Fruit fly (Drosophila melanogaster) whole organism, embryonic: ENCODE data around the gene CG12118.

Experiments used
- BEAF-32 ChIP-seq: fragments of 200-800 bp; sonication (Bioruptor generic); optimal IDR thresholded peaks from 3 replicates; lab custom pipeline; 2017; ENCODE audit warnings: missing biosample characterization, missing genetic modification characterization, mild to moderate bottlenecking, moderate library complexity, missing genetic modification reagents
- CG10267 ChIP-seq: fragments of 200-800 bp; sonication (Bioruptor generic); optimal IDR thresholded peaks from 2 replicates; lab custom pipeline; 2018; ENCODE audit warnings: missing biosample characterization, mild to moderate bottlenecking, missing genetic modification characterization, moderate library complexity
- CG10654 ChIP-seq: fragments of 200-800 bp; sonication (Bioruptor generic); optimal IDR thresholded peaks from 2 replicates; lab custom pipeline; 2016; ENCODE audit warnings: missing biosample characterization, missing genetic modification characterization
- CG11398 ChIP-seq: fragments of 200-800 bp; sonication (Bioruptor generic); optimal IDR thresholded peaks from 2 replicates; lab custom pipeline; 2016; ENCODE audit warnings: missing biosample characterization, missing genetic modification characterization
- CG12104 ChIP-seq: fragments of 200-800 bp; sonication (Bioruptor generic); optimal IDR thresholded peaks from 3 replicates; lab custom pipeline; 2016; ENCODE audit warnings: missing biosample characterization, missing genetic modification characterization
- CG14860 ChIP-seq: fragments of 200-800 bp; sonication (Bioruptor generic); IDR thresholded peaks from 3 replicates; pipeline ENCODE4 v1.3.6; 2022; ENCODE audit warnings: missing biosample characterization, missing genetic modification characterization; ENCODE audit not compliant: partially characterized antibody
- CG18011 ChIP-seq: fragments of 200-800 bp; sonication (Bioruptor generic); optimal IDR thresholded peaks from 2 replicates; lab custom pipeline; 2017; ENCODE audit warnings: missing biosample characterization, missing genetic modification characterization, mild to moderate bottlenecking, moderate library complexity, missing genotype
- CG1832 ChIP-seq: fragments of 200-800 bp; sonication (Bioruptor generic); optimal IDR thresholded peaks from 2 replicates; lab custom pipeline; 2017; ENCODE audit warnings: missing biosample characterization, mild to moderate bottlenecking, missing genetic modification characterization, inconsistent platforms
- CG3726 ChIP-seq: fragments of 200-800 bp; sonication (Bioruptor generic); IDR thresholded peaks from 3 replicates; pipeline ENCODE4, ENCODE4 v1.3.6; 2022; ENCODE audit warnings: missing biosample characterization, missing genetic modification characterization
- CG4854 ChIP-seq: fragments of 200-800 bp; sonication (Bioruptor generic); optimal IDR thresholded peaks from 2 replicates; lab custom pipeline; 2016; ENCODE audit warnings: missing biosample characterization, missing genetic modification characterization, inconsistent platforms
- CG6689 ChIP-seq: fragments of 200-800 bp; sonication (Bioruptor generic); IDR thresholded peaks from 2 replicates; pipeline ENCODE4 v1.3.6; 2022; ENCODE audit warnings: missing biosample characterization, missing genetic modification characterization
- CG6854 ChIP-seq: fragments of 200-800 bp; sonication (Bioruptor generic); optimal IDR thresholded peaks from 3 replicates; lab custom pipeline; 2017; ENCODE audit warnings: missing biosample characterization, mild to moderate bottlenecking, missing genetic modification characterization
- CG7357 ChIP-seq: fragments of 200-800 bp; sonication (Bioruptor generic); IDR thresholded peaks from 3 replicates; pipeline ENCODE4 v1.3.6; 2022; ENCODE audit warnings: missing biosample characterization, missing genetic modification characterization
- CG8478 ChIP-seq: fragments of >200 bp; optimal IDR thresholded peaks from 2 replicates; lab custom pipeline; 2018
- CG8924 ChIP-seq: fragments of 200-800 bp; optimal IDR thresholded peaks from 3 replicates; lab custom pipeline; 2019; ENCODE audit warnings: missing biosample characterization, mild to moderate bottlenecking, missing genetic modification characterization, moderate library complexity
- CG9215 ChIP-seq: fragments of 200-800 bp; sonication (Bioruptor generic); IDR thresholded peaks from 2 replicates; pipeline ENCODE4 v1.3.6; 2022; ENCODE audit warnings: missing biosample characterization, missing genetic modification characterization
- CG9437 ChIP-seq: fragments of 200-800 bp; sonication (Bioruptor generic); optimal IDR thresholded peaks from 2 replicates; lab custom pipeline; 2018; ENCODE audit warnings: missing biosample characterization, mild to moderate bottlenecking, missing genetic modification characterization
- CG9727 ChIP-seq: fragments of 200-800 bp; sonication (Bioruptor generic); optimal IDR thresholded peaks from 3 replicates; lab custom pipeline; 2017; ENCODE audit warnings: missing biosample characterization, mild to moderate bottlenecking, missing genetic modification characterization
- CoRest ChIP-seq: fragments of 200-800 bp; sonication (Bioruptor generic); optimal IDR thresholded peaks from 3 replicates; lab custom pipeline; 2018; ENCODE audit warnings: missing biosample characterization, mild to moderate bottlenecking, missing genetic modification characterization, moderate library complexity
- Dek ChIP-seq: fragments of 200-800 bp; sonication (Bioruptor generic); optimal IDR thresholded peaks from 3 replicates; lab custom pipeline; 2019; ENCODE audit warnings: missing biosample characterization, mild to moderate bottlenecking, missing genetic modification characterization, moderate library complexity
- Elba2 ChIP-seq: fragments of 200-800 bp; sonication (Bioruptor generic); optimal IDR thresholded peaks from 3 replicates; lab custom pipeline; 2016; ENCODE audit warnings: missing biosample characterization, missing genetic modification characterization
- Ets65A ChIP-seq: fragments of 200-800 bp; sonication (Bioruptor generic); peaks from one replicate; lab custom pipeline; 2016; ENCODE audit warnings: missing biosample characterization, missing genetic modification characterization
- Hr51 ChIP-seq, 2 experiments: fragments of 200-800 bp; sonication (Bioruptor generic); optimal IDR thresholded peaks; 2 replicates in 1 of 2; 3 replicates in 1 of 2; lab custom pipeline; 2016 to 2018; ENCODE audit warnings: missing biosample characterization in 2 of 2, missing genetic modification characterization in 2 of 2, mild to moderate bottlenecking in 1 of 2, moderate library complexity in 1 of 2
- Nf-YB ChIP-seq: fragments of 200-800 bp; sonication (Bioruptor generic); optimal IDR thresholded peaks from 3 replicates; lab custom pipeline; 2019; ENCODE audit warnings: missing biosample characterization, mild to moderate bottlenecking, missing genetic modification characterization, moderate library complexity
- Nf-YC ChIP-seq: fragments of 200-800 bp; optimal IDR thresholded peaks from 3 replicates; lab custom pipeline; 2019; ENCODE audit warnings: missing biosample characterization, mild to moderate bottlenecking, missing genetic modification characterization, moderate library complexity
- NfI ChIP-seq: fragments of 200-800 bp; sonication (Bioruptor generic); optimal IDR thresholded peaks from 3 replicates; lab custom pipeline; 2018; ENCODE audit warnings: missing biosample characterization, mild to moderate bottlenecking, missing genetic modification characterization, moderate library complexity
- Pdp1 ChIP-seq, 2 experiments: fragments of 200-800 bp; sonication (Bioruptor generic); optimal IDR thresholded peaks; 3 replicates each; lab custom pipeline; 2016; ENCODE audit warnings: missing biosample characterization in 2 of 2, missing genetic modification characterization in 2 of 2, mild to moderate bottlenecking in 1 of 2, moderate library complexity in 1 of 2
- ac ChIP-seq: fragments of 200-800 bp; sonication (Bioruptor generic); optimal IDR thresholded peaks from 3 replicates; lab custom pipeline; 2017; ENCODE audit warnings: missing biosample characterization, mild to moderate bottlenecking, missing genetic modification characterization
- ci ChIP-seq: fragments of 200-800 bp; sonication (Bioruptor generic); IDR thresholded peaks from 3 replicates; pipeline ENCODE4 v1.3.6; 2022; ENCODE audit warnings: missing biosample characterization, missing genetic modification characterization
- cwo ChIP-seq: fragments of 200-800 bp; sonication (Bioruptor generic); optimal IDR thresholded peaks from 3 replicates; lab custom pipeline; 2017; ENCODE audit warnings: missing biosample characterization, missing genetic modification characterization, mild to moderate bottlenecking, moderate library complexity, missing genetic modification reagents
- eve ChIP-seq, 2 experiments: fragments of >200 bp; optimal IDR thresholded peaks; 2 replicates each; lab custom pipeline; 2017; ENCODE audit warnings: missing biosample characterization in 2 of 2, missing genetic modification characterization in 2 of 2
- ewg ChIP-seq: fragments of 200-800 bp; sonication (Bioruptor generic); optimal IDR thresholded peaks from 3 replicates; lab custom pipeline; 2017; ENCODE audit warnings: mild to moderate bottlenecking, missing biosample characterization, missing genetic modification reagents, missing genetic modification characterization
- fd64A ChIP-seq: fragments of 200-800 bp; sonication (Bioruptor generic); optimal IDR thresholded peaks from 3 replicates; lab custom pipeline; 2018; ENCODE audit warnings: missing biosample characterization, mild to moderate bottlenecking, missing genetic modification characterization
- gfzf ChIP-seq: fragments of 200-800 bp; sonication (Bioruptor generic); optimal IDR thresholded peaks from 2 replicates; lab custom pipeline; 2016; ENCODE audit warnings: missing biosample characterization, mild to moderate bottlenecking, missing genetic modification characterization, moderate library complexity
- gsb-n ChIP-seq: fragments of 200-800 bp; sonication (Bioruptor generic); optimal IDR thresholded peaks from 3 replicates; lab custom pipeline; 2018; ENCODE audit warnings: missing biosample characterization, mild to moderate bottlenecking, missing genetic modification characterization
- hkb ChIP-seq, 2 experiments: fragments of 200-800 bp in 1 of 2; fragments of >200 bp in 1 of 2; sonication (Bioruptor generic) in 1 of 2; IDR thresholded peaks in 1 of 2; optimal IDR thresholded peaks in 1 of 2; 2 replicates each; pipeline versions ENCODE4 v1.3.6 to Lab custom; 2017 to 2022; ENCODE audit warnings: missing biosample characterization in 1 of 2, missing genetic modification characterization in 1 of 2
- insv ChIP-seq, 2 experiments: fragments of 200-800 bp; sonication (Bioruptor generic); optimal IDR thresholded peaks; 3 replicates each; lab custom pipeline; 2016 to 2018; ENCODE audit warnings: missing biosample characterization in 2 of 2, missing genetic modification characterization in 2 of 2
- luna ChIP-seq: fragments of 200-800 bp; sonication (Bioruptor generic); optimal IDR thresholded peaks from 2 replicates; lab custom pipeline; 2016; ENCODE audit warnings: missing biosample characterization, missing genetic modification characterization
- p53 ChIP-seq: fragments of 200-800 bp; sonication (Bioruptor generic); optimal IDR thresholded peaks from 2 replicates; lab custom pipeline; 2016; ENCODE audit warnings: missing biosample characterization, missing genetic modification characterization
- pb ChIP-seq: fragments of 200-800 bp; sonication (Bioruptor generic); optimal IDR thresholded peaks from 3 replicates; lab custom pipeline; 2016; ENCODE audit warnings: missing biosample characterization, missing genetic modification characterization
- salm ChIP-seq: fragments of 200-800 bp; sonication (Bioruptor generic); optimal IDR thresholded peaks from 2 replicates; lab custom pipeline; 2018; ENCODE audit warnings: missing biosample characterization, mild to moderate bottlenecking, missing genetic modification characterization
- shn ChIP-seq: fragments of 200-800 bp; sonication (Bioruptor generic); optimal IDR thresholded peaks from 3 replicates; lab custom pipeline; 2016; ENCODE audit warnings: missing biosample characterization, missing genetic modification characterization
- slp2 ChIP-seq: fragments of 200-800 bp; sonication (Bioruptor generic); optimal IDR thresholded peaks from 2 replicates; lab custom pipeline; 2016; ENCODE audit warnings: missing biosample characterization, missing genetic modification characterization
- sob ChIP-seq: fragments of 200-800 bp; sonication (Bioruptor generic); IDR thresholded peaks from 2 replicates; pipeline ENCODE4 v1.3.6; 2022; ENCODE audit warnings: missing biosample characterization, missing genetic modification characterization
- sqz ChIP-seq: fragments of 200-800 bp; sonication (Bioruptor generic); optimal IDR thresholded peaks from 3 replicates; lab custom pipeline; 2018; ENCODE audit warnings: missing biosample characterization, mild to moderate bottlenecking, missing genetic modification characterization
- tll ChIP-seq, 2 experiments: fragments of 200-800 bp in 1 of 2; fragments of >200 bp in 1 of 2; sonication (Bioruptor generic) in 1 of 2; optimal IDR thresholded peaks; 2 replicates each; lab custom pipeline; 2017 to 2019; ENCODE audit warnings: missing biosample characterization in 2 of 2, missing genetic modification characterization in 2 of 2, mild to moderate bottlenecking in 1 of 2, moderate library complexity in 1 of 2
- twi ChIP-seq: fragments of 200-800 bp; optimal IDR thresholded peaks from 2 replicates; lab custom pipeline; 2019; ENCODE audit warnings: missing biosample characterization, mild to moderate bottlenecking, missing genetic modification characterization, moderate library complexity
- vvl ChIP-seq: fragments of 200-800 bp; sonication (Bioruptor generic); IDR thresholded peaks from 2 replicates; pipeline ENCODE4 v1.3.6; 2022; ENCODE audit warnings: missing biosample characterization, missing genetic modification characterization
- zen ChIP-seq: fragments of 200-800 bp; sonication (Bioruptor generic); optimal IDR thresholded peaks from 3 replicates; lab custom pipeline; 2018; ENCODE audit warnings: missing biosample characterization, mild to moderate bottlenecking, missing genetic modification characterization, moderate library complexity

CG12118 gene

DNA sequence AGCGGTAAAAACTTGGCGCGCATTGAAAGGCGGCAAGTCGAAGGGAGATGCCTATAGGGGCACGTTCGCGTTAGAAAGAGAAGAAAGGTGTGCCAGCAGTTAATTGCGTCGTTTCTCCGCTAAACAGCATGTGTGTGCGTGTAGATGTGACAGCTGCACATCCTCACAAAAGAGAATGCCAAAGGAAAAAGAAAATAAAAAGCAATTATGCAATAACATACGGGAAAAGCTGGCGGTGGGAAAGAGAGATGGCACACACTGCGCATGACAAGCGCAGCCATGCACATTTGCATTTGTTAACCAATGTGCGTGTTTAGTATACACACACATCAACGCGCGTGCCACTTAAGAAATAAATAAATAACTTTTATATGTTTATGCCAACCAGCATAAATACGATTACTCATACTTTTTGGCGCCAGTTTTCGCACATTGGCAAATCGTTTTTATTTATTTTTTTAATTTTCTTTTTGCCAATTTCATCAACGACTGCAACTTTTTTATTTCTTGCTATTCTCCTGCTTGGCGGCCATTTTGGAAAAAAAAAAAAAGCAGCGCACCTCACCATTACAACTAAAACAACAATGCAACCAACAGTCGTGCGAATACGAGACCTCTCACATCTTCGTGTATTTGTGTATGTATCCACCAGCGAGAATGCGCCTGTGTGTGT is 40.4 kb downstream of the CG12118 start (continued):
- TF ChIP-seq cwo (GFP tag; lab: Kevin White, UChicago) = no peak
- no peak for TF ChIP-seq Hr51 (GFP tag; optimal IDR thresholded peaks at IDR 0.05; lab: Kevin White, UChicago)
- TF ChIP-seq CG18011 (GFP tag; lab: Kevin White, UChicago) = no peak
- TF ChIP-seq CG9727 (GFP tag; lab: Kevin White, UChicago) = peak; percentile 1
- no peak for TF ChIP-seq CG9437 (GFP tag; lab: Kevin White, UChicago)
- no peak for TF ChIP-seq CG9215 (GFP tag; lab: Robert Waterston, UW)
- TF ChIP-seq p53 (GFP tag; lab: Kevin White, UChicago) = peak; percentile 29
- TF ChIP-seq vvl (GFP tag; lab: Robert Waterston, UW) = peak; percentile 56; the same call in 1 of the 2 replicates
- peak; percentile 59 for TF ChIP-seq sqz (GFP tag; lab: Kevin White, UChicago)
- TF ChIP-seq CG3726 (GFP tag; lab: Robert Waterston, UW) = no peak
- no peak for TF ChIP-seq hkb (optimal IDR thresholded peaks at IDR 0.05; lab: Kevin White, UChicago)
- no peak for TF ChIP-seq hkb (GFP tag; IDR thresholded peaks at IDR 0.05; lab: Robert Waterston, UW)
- no peak for TF ChIP-seq CG10654
- peak in 1 of 2 experiments; percentile 96 for TF ChIP-seq Pdp1 (GFP tag; optimal IDR thresholded peaks at IDR 0.05; lab: Kevin White, UChicago)
- TF ChIP-seq NfI (GFP tag; lab: Kevin White, UChicago) = no peak
- no peak for TF ChIP-seq CG6689
- TF ChIP-seq CG6854 (GFP tag; lab: Kevin White, UChicago) = no peak
- TF ChIP-seq CoRest = no peak
- TF ChIP-seq slp2 (GFP tag; lab: Kevin White, UChicago) = no peak
- TF ChIP-seq Ets65A (GFP tag; lab: Kevin White, UChicago) = peak; percentile 4
- peak; percentile 65 for TF ChIP-seq CG8478
- no peak for TF ChIP-seq Dek (tag; lab: Kevin White, UChicago)
- peak; percentile 71 for TF ChIP-seq ewg (GFP tag; lab: Kevin White, UChicago)
- no peak for TF ChIP-seq BEAF-32 (GFP tag; lab: Kevin White, UChicago)
- peak; percentile 45 for TF ChIP-seq Nf-YC (tag; lab: Kevin White, UChicago)
- TF ChIP-seq salm (tag; lab: Kevin White, UChicago) = no peak
- no peak for TF ChIP-seq CG7357 (GFP tag; lab: Robert Waterston, UW)
- peak; percentile 23 for TF ChIP-seq ac (GFP tag; lab: Kevin White, UChicago)
- TF ChIP-seq tll (GFP tag; optimal IDR thresholded peaks at IDR 0.05; lab: Kevin White, UChicago) = peak in 1 of 2 experiments; percentile 24
- no peak for TF ChIP-seq CG11398
- no peak for TF ChIP-seq gfzf
- no peak for TF ChIP-seq Elba2
- peak; percentile 74 for TF ChIP-seq twi (tag; lab: Kevin White, UChicago)
- peak; percentile 15 for TF ChIP-seq CG12104 (GFP tag; lab: Kevin White, UChicago)
- no peak for TF ChIP-seq eve (GFP tag; optimal IDR thresholded peaks at IDR 0.05; lab: Kevin White, UChicago)
- TF ChIP-seq CG8924 (tag; lab: Kevin White, UChicago) = peak; percentile 66
- no peak for TF ChIP-seq Nf-YB
- TF ChIP-seq CG4854 (GFP tag; lab: Kevin White, UChicago) = no peak
- TF ChIP-seq luna (GFP tag; lab: Kevin White, UChicago) = no peak
- no peak for TF ChIP-seq gsb-n (tag; lab: Kevin White, UChicago)
- TF ChIP-seq CG1832 (GFP tag; lab: Kevin White, UChicago) = peak; percentile 78
- TF ChIP-seq sob = no peak
- no peak for TF ChIP-seq shn (GFP tag; lab: Kevin White, UChicago)
- TF ChIP-seq CG14860 (GFP tag; lab: Robert Waterston, UW) = no peak
- no peak for TF ChIP-seq pb
- TF ChIP-seq CG10267 (tag; lab: Kevin White, UChicago) = no peak
- peak; percentile 15 for TF ChIP-seq zen (tag; lab: Kevin White, UChicago)
- no peak for TF ChIP-seq fd64A (GFP tag; lab: Kevin White, UChicago)
- TF ChIP-seq ci = 0 out of 3 replicates have a peak, but pooled peaks have one; percentile 21
- TF ChIP-seq insv (GFP tag; optimal IDR thresholded peaks at IDR 0.05; lab: Kevin White, UChicago) = no peak
